Worm (Caenorhabditis elegans): Measurements from ENCODE around the gene T14B4.5.

The T14B4.5 gene

ce11 chrII:6734674-6735073 lies 18.0 kb downstream of the T14B4.5 start, which contains the start of gene T14B4.3:
TSS of gene T14B4.3 (plus strand) at chrII:6734937.
- peak; percentile 26 for TF ChIP-seq cog-1 (tag; optimal IDR thresholded peaks at IDR 0.05)
- TF ChIP-seq ztf-23 (GFP tag; IDR thresholded peaks at IDR 0.05) = peak; percentile 50; the same call in 1 of the 2 replicates
- TF ChIP-seq flt-1 (GFP tag; IDR thresholded peaks at IDR 0.05) = no peak

ce11 chrII:6736066-6736465 lies 19.4 kb downstream of the T14B4.5 start, which contains the start of gene mrps-18.C:
TSS of gene mrps-18.C (plus strand) at chrII:6736203.
- no peak for TF ChIP-seq ref-1 (GFP tag; conservative IDR thresholded peaks at IDR 0.05)

ce11 chrII:6736604-6737003 lies 19.9 kb downstream of the T14B4.5 start, which contains the start of gene T14B4.1:
TSS of gene T14B4.1 (plus strand) at chrII:6736904.
- TF ChIP-seq cog-1 (tag; optimal IDR thresholded peaks at IDR 0.05) = no peak
- no peak for TF ChIP-seq ztf-23 (GFP tag; IDR thresholded peaks at IDR 0.05)
- no peak for TF ChIP-seq T22C8.4 (GFP tag; IDR thresholded peaks at IDR 0.05)
- no peak for TF ChIP-seq flt-1 (GFP tag; IDR thresholded peaks at IDR 0.05)
- no peak for TF ChIP-seq ref-1 (GFP tag; conservative IDR thresholded peaks at IDR 0.05)
- TF ChIP-seq klf-2 (GFP tag; conservative IDR thresholded peaks at IDR 0.05) = no peak
- no peak for TF ChIP-seq tab-1 (GFP tag; IDR thresholded peaks at IDR 0.05)

- peak; percentile 41 for TF ChIP-seq cog-1 (tag; optimal IDR thresholded peaks at IDR 0.05)
- TF ChIP-seq ref-1 (GFP tag; conservative IDR thresholded peaks at IDR 0.05) = no peak
- TF ChIP-seq flt-1 (GFP tag; IDR thresholded peaks at IDR 0.05) = peak; percentile 77; the same call in 1 of the 2 replicates
- peak; percentile 64; the same call in 1 of the 2 replicates for TF ChIP-seq klf-2 (GFP tag; conservative IDR thresholded peaks at IDR 0.05)
- 0 out of 2 replicates have a peak, but pooled peaks have one; percentile 34 for TF ChIP-seq ztf-29 (GFP tag; IDR thresholded peaks at IDR 0.05)
- TF ChIP-seq T22C8.4 (GFP tag; IDR thresholded peaks at IDR 0.05) = no peak
- 0 out of 2 replicates have a peak, but pooled peaks have one; percentile 20 for TF ChIP-seq tab-1 (GFP tag; IDR thresholded peaks at IDR 0.05)
- TF ChIP-seq med-1 (GFP tag; optimal IDR thresholded peaks at IDR 0.05; ENCODE audit: insufficient read depth) = no peak
- no peak for TF ChIP-seq ztf-23 (GFP tag; IDR thresholded peaks at IDR 0.05)
Observed at ce11 chrII:6741428-6741827, 24.8 kb downstream of the T14B4.5 start, which contains the start of gene exos-8. TSS of gene exos-8 (plus strand) at chrII:6741691.

ce11 chrII:6742614-6743013 lies 26.0 kb downstream of the T14B4.5 start, which contains the start of gene F41G3.6:
TSS of gene F41G3.6 (plus strand) at chrII:6742914.
- TF ChIP-seq flt-1 (GFP tag; IDR thresholded peaks at IDR 0.05) = no peak
- no peak for TF ChIP-seq ztf-29 (GFP tag; IDR thresholded peaks at IDR 0.05)
- no peak for TF ChIP-seq ztf-23 (GFP tag; IDR thresholded peaks at IDR 0.05)
- TF ChIP-seq cog-1 (tag; optimal IDR thresholded peaks at IDR 0.05) = no peak
- TF ChIP-seq med-1 (GFP tag; optimal IDR thresholded peaks at IDR 0.05; ENCODE audit: insufficient read depth) = no peak
- no peak for TF ChIP-seq T22C8.4 (GFP tag; IDR thresholded peaks at IDR 0.05)
- no peak for TF ChIP-seq klf-2 (GFP tag; conservative IDR thresholded peaks at IDR 0.05)
- no peak for TF ChIP-seq tab-1 (GFP tag; IDR thresholded peaks at IDR 0.05)
- no peak for TF ChIP-seq ref-1 (GFP tag; conservative IDR thresholded peaks at IDR 0.05)

ce11 chrII:6744648-6745047 lies 28.0 kb downstream of the T14B4.5 start, which contains the start of gene ins-15:
TSS of gene ins-15 (minus strand) at chrII:6744748.
- TF ChIP-seq ztf-23 (GFP tag; IDR thresholded peaks at IDR 0.05) (no peak), klf-2 (GFP tag; conservative IDR thresholded peaks at IDR 0.05) (no peak), T22C8.4 (GFP tag; IDR thresholded peaks at IDR 0.05) (no peak), cog-1 (tag; optimal IDR thresholded peaks at IDR 0.05) (no peak), ref-1 (GFP tag; conservative IDR thresholded peaks at IDR 0.05) (no peak), med-1 (GFP tag; optimal IDR thresholded peaks at IDR 0.05; ENCODE audit: insufficient read depth) (no peak), ztf-29 (GFP tag; IDR thresholded peaks at IDR 0.05) (no peak), flt-1 (GFP tag; IDR thresholded peaks at IDR 0.05) (no peak), tab-1 (GFP tag; IDR thresholded peaks at IDR 0.05) (no peak)

- TF ChIP-seq T22C8.4 (GFP tag; IDR thresholded peaks at IDR 0.05) (no peak), ref-1 (GFP tag; conservative IDR thresholded peaks at IDR 0.05) (no peak), ztf-29 (GFP tag; IDR thresholded peaks at IDR 0.05) (no peak), tab-1 (GFP tag; IDR thresholded peaks at IDR 0.05) (no peak), ztf-23 (GFP tag; IDR thresholded peaks at IDR 0.05) (no peak), cog-1 (tag; optimal IDR thresholded peaks at IDR 0.05) (no peak), med-1 (GFP tag; optimal IDR thresholded peaks at IDR 0.05; ENCODE audit: insufficient read depth) (no peak), klf-2 (GFP tag; conservative IDR thresholded peaks at IDR 0.05) (no peak), flt-1 (GFP tag; IDR thresholded peaks at IDR 0.05) (no peak)
Observed at ce11 chrII:6745783-6746182, 29.1 kb downstream of the T14B4.5 start, which contains the start of gene ins-14. TSS of gene ins-14 (minus strand) at chrII:6745814.

ce11 chrII:6746404-6746803 lies 29.7 kb downstream of the T14B4.5 start, which contains the start of gene F41G3.5:
TSS of gene F41G3.5 (plus strand) at chrII:6746704.
- no peak for TF ChIP-seq ztf-29 (GFP tag; IDR thresholded peaks at IDR 0.05)
- no peak for TF ChIP-seq T22C8.4 (GFP tag; IDR thresholded peaks at IDR 0.05)
- TF ChIP-seq ref-1 (GFP tag; conservative IDR thresholded peaks at IDR 0.05) = no peak
- no peak for TF ChIP-seq cog-1 (tag; optimal IDR thresholded peaks at IDR 0.05)
- TF ChIP-seq med-1 (GFP tag; optimal IDR thresholded peaks at IDR 0.05; ENCODE audit: insufficient read depth) = no peak
- no peak for TF ChIP-seq tab-1 (GFP tag; IDR thresholded peaks at IDR 0.05)
- TF ChIP-seq flt-1 (GFP tag; IDR thresholded peaks at IDR 0.05) = no peak
- no peak for TF ChIP-seq klf-2 (GFP tag; conservative IDR thresholded peaks at IDR 0.05)
- TF ChIP-seq ztf-23 (GFP tag; IDR thresholded peaks at IDR 0.05) = no peak

- TF ChIP-seq ztf-29 (GFP tag; IDR thresholded peaks at IDR 0.05) (no peak), cog-1 (tag; optimal IDR thresholded peaks at IDR 0.05) (no peak), flt-1 (GFP tag; IDR thresholded peaks at IDR 0.05) (no peak), T22C8.4 (GFP tag; IDR thresholded peaks at IDR 0.05) (no peak), klf-2 (GFP tag; conservative IDR thresholded peaks at IDR 0.05) (no peak), tab-1 (GFP tag; IDR thresholded peaks at IDR 0.05) (no peak), med-1 (GFP tag; optimal IDR thresholded peaks at IDR 0.05; ENCODE audit: insufficient read depth) (no peak), ref-1 (GFP tag; conservative IDR thresholded peaks at IDR 0.05) (no peak), ztf-23 (GFP tag; IDR thresholded peaks at IDR 0.05) (no peak)
Observed at ce11 chrII:6749422-6749821, 32.8 kb downstream of the T14B4.5 start, which contains the start of gene F41G3.10. TSS of gene F41G3.10 (minus strand) at chrII:6749522.

- TF ChIP-seq tab-1 (GFP tag; IDR thresholded peaks at IDR 0.05) (no peak), klf-2 (GFP tag; conservative IDR thresholded peaks at IDR 0.05) (no peak)
Observed at ce11 chrII:6750929-6751328, 34.3 kb downstream of the T14B4.5 start, which contains the start of gene F41G3.20. TSS of gene F41G3.20 (minus strand) at chrII:6751029.

Measured in whole organism, midembryonic.